Worm (Caenorhabditis elegans) whole organism, L4 larva: ENCODE measurements around the gene C24F3.2.

Source experiments
- F26F4.8 ChIP-seq: fragments of 200-800 bp; sonication (Bioruptor generic); conservative IDR thresholded peaks from 2 replicates; pipeline ENCODE4 v1.3.6; 2022; ENCODE audit warnings: missing genetic modification characterization, missing compliant biosample characterization
- ZK546.5 ChIP-seq, 2 experiments: sonication (generic microtip); optimal IDR thresholded peaks; 2 replicates each; lab custom pipeline; 2017; ENCODE audit warnings: missing biosample characterization in 2 of 2, missing genetic modification characterization in 2 of 2
- aha-1 ChIP-seq: fragments of 150-350 bp; peaks from one replicate; lab custom pipeline; 2014; ENCODE audit warnings: missing biosample characterization, missing genetic modification characterization
- ama-1 ChIP-seq: fragments of 150-350 bp; optimal IDR thresholded peaks from 2 replicates; lab custom pipeline; 2014; ENCODE audit warnings: inconsistent platforms, mixed read lengths
- ceh-20 ChIP-seq: fragments of 200-800 bp; sonication (Bioruptor generic); IDR thresholded peaks from 2 replicates; pipeline ENCODE4 v1.3.6; 2022; ENCODE audit warnings: missing genetic modification reagents, missing genetic modification characterization, missing compliant biosample characterization
- ceh-32 ChIP-seq: sonication (generic microtip); optimal IDR thresholded peaks from 2 replicates; lab custom pipeline; 2016; ENCODE audit warnings: mild to moderate bottlenecking, missing genetic modification characterization, missing compliant biosample characterization; ENCODE audit not compliant: poor library complexity
- ceh-44 ChIP-seq: fragments of 200-800 bp; sonication (Bioruptor generic); IDR thresholded peaks from 2 replicates; pipeline ENCODE4 v1.3.6; 2022; ENCODE audit warnings: missing genetic modification reagents, missing genetic modification characterization, missing compliant biosample characterization
- cey-2 ChIP-seq: sonication (generic microtip); optimal IDR thresholded peaks from 3 replicates; lab custom pipeline; 2017; ENCODE audit warnings: missing genetic modification characterization, mild to moderate bottlenecking, missing compliant biosample characterization, antibody characterized with exemption, borderline replicate concordance; ENCODE audit not compliant: insufficient read depth
- daf-12 ChIP-seq: fragments of 150-350 bp; optimal IDR thresholded peaks from 2 replicates; lab custom pipeline; 2014; ENCODE audit warnings: missing biosample characterization, missing genetic modification reagents, missing genetic modification characterization
- daf-16 ChIP-seq, 3 experiments: sonication (generic microtip); optimal IDR thresholded peaks; 2 replicates each; lab custom pipeline; 2016 to 2017; ENCODE audit warnings: missing genetic modification characterization in 3 of 3, missing genetic modification reagents in 3 of 3, mild to moderate bottlenecking in 2 of 3, missing compliant biosample characterization in 2 of 3, missing biosample characterization in 1 of 3, moderate library complexity in 1 of 3
- daf-19 ChIP-seq: fragments of 200-800 bp; sonication (Bioruptor generic); conservative IDR thresholded peaks from 2 replicates; pipeline ENCODE4 v1.3.6; 2022; ENCODE audit warnings: missing genetic modification characterization, missing compliant biosample characterization
- dmd-8 ChIP-seq: fragments of 200-800 bp; sonication (Bioruptor generic); IDR thresholded peaks from 2 replicates; pipeline ENCODE4 v1.3.6; 2022; ENCODE audit warnings: missing genetic modification characterization, missing compliant biosample characterization
- dve-1 ChIP-seq: sonication (generic microtip); optimal IDR thresholded peaks from 2 replicates; lab custom pipeline; 2017; ENCODE audit warnings: antibody characterized with exemption, mild to moderate bottlenecking, missing genetic modification characterization, missing compliant biosample characterization; ENCODE audit not compliant: insufficient read depth
- egl-27 ChIP-seq: sonication (generic microtip); optimal IDR thresholded peaks from 3 replicates; lab custom pipeline; 2017; ENCODE audit warnings: missing biosample characterization, missing genetic modification reagents, missing genetic modification characterization
- fkh-10 ChIP-seq: fragments of 150-350 bp; optimal IDR thresholded peaks from 2 replicates; lab custom pipeline; 2014; ENCODE audit warnings: missing biosample characterization, missing genetic modification reagents, missing genetic modification characterization
- fos-1 ChIP-seq: fragments of 150-350 bp; optimal IDR thresholded peaks from 2 replicates; lab custom pipeline; 2014; ENCODE audit warnings: missing biosample characterization, missing genetic modification characterization
- hlh-11 ChIP-seq: fragments of 200-800 bp; sonication (Bioruptor generic); optimal IDR thresholded peaks from 2 replicates; lab custom pipeline; 2018; ENCODE audit warnings: mild to moderate bottlenecking, missing genetic modification characterization, missing compliant biosample characterization
- hlh-30 ChIP-seq: sonication (generic microtip); optimal IDR thresholded peaks from 2 replicates; lab custom pipeline; 2017; ENCODE audit warnings: antibody characterized with exemption, mild to moderate bottlenecking, missing genetic modification characterization, missing compliant biosample characterization; ENCODE audit not compliant: insufficient read depth
- hmg-1.1 ChIP-seq: fragments of 200-800 bp; sonication (Bioruptor generic); IDR thresholded peaks from 2 replicates; pipeline ENCODE4 v1.3.6; 2022; ENCODE audit warnings: missing genetic modification reagents, missing genetic modification characterization, missing compliant biosample characterization
- lim-7 ChIP-seq: fragments of 200-800 bp; sonication (Bioruptor generic); IDR thresholded peaks from 2 replicates; pipeline ENCODE4 v1.3.6; 2022; ENCODE audit warnings: missing genetic modification characterization, missing compliant biosample characterization
- lin-15B ChIP-seq: fragments of 150-350 bp; sonication (generic microtip); optimal IDR thresholded peaks from 3 replicates; lab custom pipeline; 2014; ENCODE audit warnings: missing biosample characterization, missing genetic modification characterization
- lin-38 ChIP-seq: fragments of 200-800 bp; sonication (Bioruptor generic); IDR thresholded peaks from 2 replicates; pipeline ENCODE4 v1.3.6; 2022; ENCODE audit warnings: missing genetic modification reagents, missing genetic modification characterization, missing compliant biosample characterization
- lir-3 ChIP-seq: sonication (generic microtip); optimal IDR thresholded peaks from 2 replicates; lab custom pipeline; 2016; ENCODE audit warnings: mild to moderate bottlenecking, missing genetic modification characterization, missing compliant biosample characterization
- lsy-2 ChIP-seq, 2 experiments: fragments of 150-350 bp in 1 of 2; sonication (generic microtip) in 1 of 2; optimal IDR thresholded peaks; 2 replicates each; lab custom pipeline; 2014 to 2017; ENCODE audit warnings: missing biosample characterization in 2 of 2, missing genetic modification characterization in 2 of 2
- madf-5 ChIP-seq, 2 experiments: fragments of 200-800 bp; sonication (Bioruptor generic); IDR thresholded peaks; 2 replicates each; pipeline ENCODE4 v1.3.6; 2022; ENCODE audit warnings: missing compliant biosample characterization in 2 of 2, missing genetic modification characterization in 2 of 2
- madf-9 ChIP-seq: fragments of 200-800 bp; sonication (Bioruptor generic); conservative IDR thresholded peaks from 2 replicates; pipeline ENCODE4 v1.3.6; 2022; ENCODE audit warnings: missing genetic modification reagents, missing genetic modification characterization, missing compliant biosample characterization
- mdl-1 ChIP-seq, 2 experiments: fragments of 150-350 bp in 1 of 2; sonication (generic microtip) in 1 of 2; optimal IDR thresholded peaks; 2 replicates each; lab custom pipeline; 2014 to 2017; ENCODE audit warnings: missing biosample characterization in 2 of 2, missing genetic modification characterization in 2 of 2
- mep-1 ChIP-seq: fragments of 150-350 bp; sonication (generic microtip); optimal IDR thresholded peaks from 3 replicates; lab custom pipeline; 2014; ENCODE audit warnings: missing biosample characterization, missing genetic modification characterization
- mes-2 ChIP-seq: sonication (generic microtip); optimal IDR thresholded peaks from 2 replicates; lab custom pipeline; 2016; ENCODE audit warnings: missing genotype, mild to moderate bottlenecking, missing genetic modification characterization, missing compliant biosample characterization; ENCODE audit not compliant: poor library complexity, severe bottlenecking
- mxl-3 ChIP-seq: fragments of 200-800 bp; sonication (Bioruptor generic); optimal IDR thresholded peaks from 2 replicates; lab custom pipeline; 2018; ENCODE audit warnings: mild to moderate bottlenecking, missing genetic modification characterization, missing compliant biosample characterization
- nhr-10 ChIP-seq: fragments of 150-350 bp; optimal IDR thresholded peaks from 2 replicates; lab custom pipeline; 2014; ENCODE audit warnings: missing biosample characterization, missing genetic modification characterization
- nhr-11 ChIP-seq: fragments of 150-350 bp; optimal IDR thresholded peaks from 2 replicates; lab custom pipeline; 2014; ENCODE audit warnings: missing biosample characterization, missing genetic modification characterization
- nhr-48 ChIP-seq: sonication (generic microtip); optimal IDR thresholded peaks from 2 replicates; lab custom pipeline; 2016; ENCODE audit warnings: mild to moderate bottlenecking, missing genetic modification characterization, missing compliant biosample characterization
- nhr-77 ChIP-seq: fragments of 150-350 bp; optimal IDR thresholded peaks from 2 replicates; lab custom pipeline; 2014; ENCODE audit warnings: missing biosample characterization, missing genetic modification characterization
- pha-4 ChIP-seq, 2 experiments: fragments of 150-350 bp in 1 of 2; fragments of 200-800 bp in 1 of 2; sonication (Bioruptor generic) in 1 of 2; IDR thresholded peaks in 1 of 2; optimal IDR thresholded peaks in 1 of 2; 2 replicates each; pipeline versions ENCODE4 v1.3.6 to Lab custom; 2014 to 2022; ENCODE audit warnings: missing genetic modification characterization in 2 of 2, missing genetic modification reagents in 2 of 2, missing biosample characterization in 1 of 2, missing compliant biosample characterization in 1 of 2
- rbr-2 ChIP-seq: sonication (generic microtip); optimal IDR thresholded peaks from 2 replicates; lab custom pipeline; 2016; ENCODE audit warnings: missing genotype, missing genetic modification characterization, missing compliant biosample characterization
- snpc-1.2 ChIP-seq: fragments of 200-800 bp; sonication (Bioruptor generic); IDR thresholded peaks from 2 replicates; pipeline ENCODE4 v1.3.6; 2022; ENCODE audit warnings: missing genetic modification reagents, missing genetic modification characterization, missing compliant biosample characterization
- unc-130 ChIP-seq: sonication (generic microtip); optimal IDR thresholded peaks from 2 replicates; lab custom pipeline; 2016; ENCODE audit warnings: missing genetic modification reagents, missing genetic modification characterization, missing compliant biosample characterization
- zip-2 ChIP-seq: fragments of 150-350 bp; optimal IDR thresholded peaks from 2 replicates; lab custom pipeline; 2014; ENCODE audit warnings: missing biosample characterization, missing genetic modification characterization

Gene C24F3.2

ce11 chrIV:10176252-10176730 lies 46.0 kb upstream of the C24F3.2 start, which contains the start of gene rack-1 (continued):
- TF ChIP-seq daf-16 (GFP tag; optimal IDR thresholded peaks at IDR 0.05; lab: Kevin White, UChicago): no peak
- peak; percentile 38 for TF ChIP-seq daf-16 (tag; optimal IDR thresholded peaks at IDR 0.05; lab: Kevin White, UChicago)
- TF ChIP-seq mxl-3 (GFP tag; lab: Kevin White, UChicago): peak; percentile 16
- TF ChIP-seq lim-7: no peak
- no peak for TF ChIP-seq lin-15B (tag; lab: Kevin White, UChicago)
- no peak for TF ChIP-seq fos-1 (tag; lab: Kevin White, UChicago)
- TF ChIP-seq daf-19 (GFP tag; lab: Robert Waterston, UW): no peak
- peak; percentile 14 for TF ChIP-seq nhr-11
- no peak for TF ChIP-seq ceh-20 (GFP tag; lab: Robert Waterston, UW)
- no peak for TF ChIP-seq pha-4 (GFP tag; IDR thresholded peaks at IDR 0.05; lab: Robert Waterston, UW)
- TF ChIP-seq pha-4 (tag; optimal IDR thresholded peaks at IDR 0.05; lab: Kevin White, UChicago): no peak
- TF ChIP-seq F26F4.8: no peak
- peak; percentile 39 for TF ChIP-seq rbr-2 (tag; lab: Kevin White, UChicago)
- TF ChIP-seq lsy-2 (tag; optimal IDR thresholded peaks at IDR 0.05; lab: Kevin White, UChicago): peak in 1 of 2 experiments; percentile 79
- TF ChIP-seq mes-2 (tag; lab: Kevin White, UChicago): peak; percentile 78
- no peak for TF ChIP-seq zip-2 (tag; lab: Kevin White, UChicago)
- TF ChIP-seq unc-130 (GFP tag; lab: Kevin White, UChicago): peak; percentile 17
- no peak for TF ChIP-seq snpc-1.2 (GFP tag; lab: Robert Waterston, UW)
- TF ChIP-seq hlh-11 (tag; lab: Kevin White, UChicago): peak; percentile 48
- TF ChIP-seq dmd-8: no peak
- TF ChIP-seq egl-27 (tag; lab: Kevin White, UChicago): no peak
- peak; percentile 45 for TF ChIP-seq dve-1 (tag; lab: Kevin White, UChicago)
- no peak for TF ChIP-seq ama-1 (lab: Kevin White, UChicago)
- TF ChIP-seq mdl-1 (tag; optimal IDR thresholded peaks at IDR 0.05; lab: Kevin White, UChicago): peak in 1 of 2 experiments; percentile 7
- no peak for TF ChIP-seq nhr-77 (tag; lab: Kevin White, UChicago)
- no peak for TF ChIP-seq nhr-10 (tag; lab: Kevin White, UChicago)
- TF ChIP-seq mep-1: peak; percentile 65

ce11 chrIV:10177779-10178178 lies 44.6 kb upstream of the C24F3.2 start, which contains the start of gene mspn-1:
Gene mspn-1, plus strand, starts transcription at chrIV:10177968.
- no peak for TF ChIP-seq nhr-48 (tag; lab: Kevin White, UChicago)
- TF ChIP-seq lin-38 (GFP tag; lab: Robert Waterston, UW): 0 out of 2 replicates have a peak, but pooled peaks have one; percentile 41
- TF ChIP-seq madf-9 (GFP tag; lab: Robert Waterston, UW): no peak
- TF ChIP-seq lir-3 (tag; lab: Kevin White, UChicago): no peak
- no peak for TF ChIP-seq cey-2 (tag; lab: Kevin White, UChicago)
- peak; percentile 5 for TF ChIP-seq mes-2 (tag; lab: Kevin White, UChicago)
- peak; percentile 71 for TF ChIP-seq snpc-1.2 (GFP tag; lab: Robert Waterston, UW)
- TF ChIP-seq madf-5 (GFP tag; IDR thresholded peaks at IDR 0.05; lab: Robert Waterston, UW): 0 out of 4 replicates have a peak, but pooled peaks of 1 of the 2 experiments have one; percentile 12

ce11 chrIV:10180133-10180749 lies 42.1 kb upstream of the C24F3.2 start, which contains the start of gene gta-1:
Gene gta-1, plus strand, starts transcription at chrIV:10180660.
- TF ChIP-seq hlh-11 (tag; lab: Kevin White, UChicago): peak; percentile 30
- TF ChIP-seq nhr-77 (tag; lab: Kevin White, UChicago): peak; percentile 13
- no peak for TF ChIP-seq pha-4 (GFP tag; IDR thresholded peaks at IDR 0.05; lab: Robert Waterston, UW)
- TF ChIP-seq pha-4 (tag; optimal IDR thresholded peaks at IDR 0.05; lab: Kevin White, UChicago): no peak
- no peak for TF ChIP-seq daf-16 (GFP tag; optimal IDR thresholded peaks at IDR 0.05; lab: Kevin White, UChicago)
- TF ChIP-seq daf-16 (tag; optimal IDR thresholded peaks at IDR 0.05; lab: Kevin White, UChicago): no peak
- peak; percentile 18 for TF ChIP-seq nhr-11
- peak; percentile 66 for TF ChIP-seq aha-1 (tag; lab: Kevin White, UChicago)
- TF ChIP-seq mes-2 (tag; lab: Kevin White, UChicago): peak; percentile 5
- no peak for TF ChIP-seq ceh-44 (GFP tag; lab: Robert Waterston, UW)
- peak; percentile 44 for TF ChIP-seq zip-2 (tag; lab: Kevin White, UChicago)
- peak; percentile 33; the same call in 1 of the 2 replicates for TF ChIP-seq hmg-1.1 (GFP tag; lab: Robert Waterston, UW)
- TF ChIP-seq ama-1 (lab: Kevin White, UChicago): peak; percentile 66
- TF ChIP-seq dve-1 (tag; lab: Kevin White, UChicago): peak; percentile 2
- no peak for TF ChIP-seq ceh-32 (tag; lab: Kevin White, UChicago)
- TF ChIP-seq hlh-30 (tag; lab: Kevin White, UChicago): peak; percentile 51
- peak in 1 of 2 experiments; percentile 25 for TF ChIP-seq lsy-2 (tag; optimal IDR thresholded peaks at IDR 0.05; lab: Kevin White, UChicago)
- no peak for TF ChIP-seq ZK546.5 (tag; optimal IDR thresholded peaks at IDR 0.05; lab: Kevin White, UChicago)
- TF ChIP-seq fkh-10 (GFP tag; lab: Kevin White, UChicago): peak; percentile 16
- no peak for TF ChIP-seq daf-12 (tag; lab: Kevin White, UChicago)
